Worm (Caenorhabditis elegans) whole organism, young adult: ENCODE measurements around the gene ZC132.9.

Source experiments
- B0035.1 ChIP-seq: sonication (generic microtip); optimal IDR thresholded peaks from 2 replicates; lab custom pipeline; 2016; ENCODE audit warnings: missing genetic modification characterization, mild to moderate bottlenecking, missing compliant biosample characterization, missing genotype, missing genetic modification reagents
- B0336.3 ChIP-seq: fragments of 200-800 bp; sonication (Bioruptor generic); IDR thresholded peaks from 2 replicates; pipeline ENCODE4 v1.3.6; 2022; ENCODE audit warnings: missing genetic modification characterization, missing compliant biosample characterization
- C06A6.2 ChIP-seq: fragments of 200-800 bp; sonication (Bioruptor generic); conservative IDR thresholded peaks from 2 replicates; pipeline ENCODE4 v1.3.6; 2022; ENCODE audit warnings: missing genetic modification characterization, missing compliant biosample characterization
- F39B2.1 ChIP-seq: fragments of 200-800 bp; sonication (Bioruptor generic); IDR thresholded peaks from 2 replicates; pipeline ENCODE4 v1.3.6; 2022; ENCODE audit warnings: missing genetic modification reagents, missing genetic modification characterization, missing compliant biosample characterization
- F49E8.2 ChIP-seq: sonication (generic microtip); optimal IDR thresholded peaks from 3 replicates; lab custom pipeline; 2017; ENCODE audit warnings: missing genetic modification characterization, mild to moderate bottlenecking, missing compliant biosample characterization, antibody characterized with exemption, moderate library complexity; ENCODE audit not compliant: insufficient read depth
- T07F8.4 ChIP-seq: sonication (generic microtip); optimal IDR thresholded peaks from 2 replicates; lab custom pipeline; 2016; ENCODE audit warnings: mild to moderate bottlenecking, missing genetic modification characterization, moderate library complexity, missing compliant biosample characterization
- T26A5.8 ChIP-seq: sonication (generic microtip); optimal IDR thresholded peaks from 2 replicates; lab custom pipeline; 2016; ENCODE audit warnings: missing genetic modification characterization, missing compliant biosample characterization
- Y95B8A.8 ChIP-seq: fragments of 200-800 bp; sonication (Bioruptor generic); IDR thresholded peaks from 2 replicates; pipeline ENCODE4 v1.3.6; 2022; ENCODE audit warnings: missing genetic modification reagents, missing genetic modification characterization, missing compliant biosample characterization
- ZK185.1 ChIP-seq: sonication (generic microtip); optimal IDR thresholded peaks from 2 replicates; lab custom pipeline; 2016; ENCODE audit warnings: mild to moderate bottlenecking, missing genetic modification characterization, missing compliant biosample characterization; ENCODE audit not compliant: poor library complexity, severe bottlenecking
- akir-1 ChIP-seq: fragments of 200-800 bp; sonication (Bioruptor generic); optimal IDR thresholded peaks from 2 replicates; lab custom pipeline; 2018; ENCODE audit warnings: mild to moderate bottlenecking, missing genetic modification characterization, moderate library complexity, missing compliant biosample characterization
- attf-5 ChIP-seq: fragments of 200-800 bp; sonication (Bioruptor generic); optimal IDR thresholded peaks from 2 replicates; lab custom pipeline; 2018; ENCODE audit warnings: mild to moderate bottlenecking, missing genetic modification characterization, missing compliant biosample characterization
- bed-1 ChIP-seq: fragments of 200-800 bp; sonication (Bioruptor generic); IDR thresholded peaks from 2 replicates; pipeline ENCODE4 v1.3.6; 2022; ENCODE audit warnings: missing genetic modification reagents, missing genetic modification characterization, missing compliant biosample characterization
- bed-2 ChIP-seq: fragments of 200-800 bp; sonication (Bioruptor generic); IDR thresholded peaks from 2 replicates; pipeline ENCODE4 v1.3.6; 2022; ENCODE audit warnings: missing genetic modification reagents, missing genetic modification characterization, missing compliant biosample characterization
- ccch-3 ChIP-seq: fragments of 200-800 bp; sonication (Bioruptor generic); optimal IDR thresholded peaks from 2 replicates; lab custom pipeline; 2018; ENCODE audit warnings: mild to moderate bottlenecking, missing genetic modification characterization, missing compliant biosample characterization
- cebp-2 ChIP-seq: fragments of 200-800 bp; sonication (Bioruptor generic); IDR thresholded peaks from 2 replicates; pipeline ENCODE4 v1.3.6; 2022; ENCODE audit warnings: missing genetic modification characterization, missing compliant biosample characterization
- ceh-40 ChIP-seq: fragments of 200-800 bp; sonication (Bioruptor generic); IDR thresholded peaks from 2 replicates; pipeline ENCODE4 v1.3.6; 2022; ENCODE audit warnings: missing genetic modification characterization, missing compliant biosample characterization
- ceh-91 ChIP-seq: fragments of 200-800 bp; sonication (Bioruptor generic); IDR thresholded peaks from 2 replicates; pipeline ENCODE4 v1.3.6; 2022; ENCODE audit warnings: missing genetic modification reagents, missing genetic modification characterization, missing compliant biosample characterization
- chd-7 ChIP-seq: sonication (generic microtip); optimal IDR thresholded peaks from 2 replicates; lab custom pipeline; 2016; ENCODE audit warnings: mild to moderate bottlenecking, missing genetic modification characterization, moderate library complexity, missing compliant biosample characterization
- dpl-1 ChIP-seq: fragments of 150-350 bp; optimal IDR thresholded peaks from 2 replicates; lab custom pipeline; 2014; ENCODE audit warnings: missing biosample characterization, missing genetic modification reagents, missing genetic modification characterization
- efl-1 ChIP-seq: fragments of 150-350 bp; optimal IDR thresholded peaks from 2 replicates; lab custom pipeline; 2014; ENCODE audit warnings: missing biosample characterization, missing genetic modification reagents, missing genetic modification characterization
- egl-44 ChIP-seq: fragments of 200-800 bp; sonication (Bioruptor generic); IDR thresholded peaks from 2 replicates; pipeline ENCODE4 v1.3.6; 2022; ENCODE audit warnings: missing genetic modification reagents, missing genetic modification characterization, missing compliant biosample characterization
- egrh-3 ChIP-seq: fragments of 200-800 bp; sonication (Bioruptor generic); IDR thresholded peaks from 2 replicates; pipeline ENCODE4 v1.3.6; 2022; ENCODE audit warnings: missing genetic modification reagents, missing genetic modification characterization, missing compliant biosample characterization
- hlh-12 ChIP-seq: sonication (generic microtip); optimal IDR thresholded peaks from 2 replicates; lab custom pipeline; 2016; ENCODE audit warnings: missing genetic modification characterization, missing compliant biosample characterization
- hlh-26 ChIP-seq: fragments of 200-800 bp; sonication (Bioruptor generic); conservative IDR thresholded peaks from 2 replicates; pipeline ENCODE4 v1.3.6; 2022; ENCODE audit warnings: missing genetic modification reagents, missing genetic modification characterization, missing compliant biosample characterization
- hsf-1 ChIP-seq: fragments of 200-800 bp; sonication (Bioruptor generic); IDR thresholded peaks from 2 replicates; pipeline ENCODE4 v1.3.6; 2022; ENCODE audit warnings: missing genetic modification reagents, missing genetic modification characterization, missing compliant biosample characterization
- lin-40 ChIP-seq: sonication (generic microtip); optimal IDR thresholded peaks from 2 replicates; lab custom pipeline; 2016; ENCODE audit warnings: missing genetic modification characterization, mild to moderate bottlenecking, missing compliant biosample characterization, missing genotype, missing genetic modification reagents
- lin-54 ChIP-seq: fragments of 200-800 bp; sonication (Bioruptor generic); optimal IDR thresholded peaks from 2 replicates; lab custom pipeline; 2018; ENCODE audit warnings: mild to moderate bottlenecking, missing genetic modification characterization, missing compliant biosample characterization
- mes-4 ChIP-seq: sonication (generic microtip); optimal IDR thresholded peaks from 2 replicates; lab custom pipeline; 2016; ENCODE audit warnings: missing genotype, missing genetic modification characterization, missing compliant biosample characterization
- nhr-27 ChIP-seq: fragments of 200-800 bp; sonication (Bioruptor generic); optimal IDR thresholded peaks from 2 replicates; lab custom pipeline; 2018; ENCODE audit warnings: mild to moderate bottlenecking, missing genetic modification characterization, moderate library complexity, missing compliant biosample characterization
- nhr-80 ChIP-seq: sonication (generic microtip); optimal IDR thresholded peaks from 2 replicates; lab custom pipeline; 2016; ENCODE audit warnings: missing genetic modification characterization, missing compliant biosample characterization
- pbrm-1 ChIP-seq: fragments of 200-800 bp; sonication (Bioruptor generic); IDR thresholded peaks from 2 replicates; pipeline ENCODE4 v1.3.6; 2022; ENCODE audit warnings: missing genetic modification reagents, missing genetic modification characterization, missing compliant biosample characterization
- repo-1 ChIP-seq: sonication (generic microtip); optimal IDR thresholded peaks from 2 replicates; lab custom pipeline; 2017; ENCODE audit warnings: mild to moderate bottlenecking, missing genetic modification characterization, missing compliant biosample characterization
- rpc-1 ChIP-seq, 2 experiments: fragments of 150-350 bp in 1 of 2; sonication (generic microtip) in 1 of 2; optimal IDR thresholded peaks; 2 replicates each; lab custom pipeline; 2014 to 2018; ENCODE audit warnings: missing biosample characterization in 1 of 2, missing genetic modification characterization in 1 of 2, missing genetic modification reagents in 1 of 2, missing genotype in 1 of 2
- sdz-38 ChIP-seq: sonication (generic microtip); optimal IDR thresholded peaks from 2 replicates; lab custom pipeline; 2016; ENCODE audit warnings: missing genotype, missing genetic modification characterization, missing compliant biosample characterization
- sea-2 ChIP-seq: fragments of 200-800 bp; sonication (Bioruptor generic); IDR thresholded peaks from 2 replicates; pipeline ENCODE4 v1.3.6; 2022; ENCODE audit warnings: missing genetic modification characterization, missing compliant biosample characterization
- snpc-1.1 ChIP-seq: sonication (generic microtip); optimal IDR thresholded peaks from 2 replicates; lab custom pipeline; 2017; ENCODE audit warnings: missing genetic modification characterization, mild to moderate bottlenecking, missing compliant biosample characterization, antibody characterized with exemption, moderate library complexity, missing genotype, missing genetic modification reagents; ENCODE audit not compliant: insufficient read depth
- snpc-1.3 ChIP-seq: sonication (generic microtip); optimal IDR thresholded peaks from 2 replicates; lab custom pipeline; 2017; ENCODE audit warnings: missing genetic modification characterization, mild to moderate bottlenecking, missing compliant biosample characterization, antibody characterized with exemption, moderate library complexity, missing genotype, missing genetic modification reagents; ENCODE audit not compliant: insufficient read depth
- snpc-4 ChIP-seq, 5 experiments: fragments of 150-350 bp in 1 of 5; sonication (generic microtip) in 4 of 5; optimal IDR thresholded peaks; 2 replicates each; lab custom pipeline; 2014 to 2018; ENCODE audit warnings: missing genetic modification characterization in 5 of 5, missing biosample characterization in 3 of 5, antibody characterized with exemption in 2 of 5, mild to moderate bottlenecking in 2 of 5, missing compliant biosample characterization in 2 of 5, missing genotype in 2 of 5, moderate library complexity in 2 of 5, missing genetic modification reagents in 1 of 5
- tbp1 ChIP-seq: fragments of 200-800 bp; sonication (Bioruptor generic); optimal IDR thresholded peaks from 2 replicates; lab custom pipeline; 2018; ENCODE audit warnings: mild to moderate bottlenecking, missing genetic modification characterization, missing compliant biosample characterization
- tbx-9 ChIP-seq: sonication (generic microtip); optimal IDR thresholded peaks from 2 replicates; lab custom pipeline; 2016; ENCODE audit warnings: borderline replicate concordance, missing genetic modification characterization, inconsistent platforms, missing compliant biosample characterization
- tlf-1 ChIP-seq: fragments of 200-800 bp; sonication (Bioruptor generic); optimal IDR thresholded peaks from 2 replicates; lab custom pipeline; 2018; ENCODE audit warnings: mild to moderate bottlenecking, missing genetic modification characterization, missing compliant biosample characterization
- unc-130 ChIP-seq: sonication (generic microtip); optimal IDR thresholded peaks from 2 replicates; lab custom pipeline; 2016; ENCODE audit warnings: missing genetic modification reagents, missing genetic modification characterization, missing compliant biosample characterization
- xnd-1 ChIP-seq: sonication (generic microtip); optimal IDR thresholded peaks from 2 replicates; lab custom pipeline; 2016; ENCODE audit warnings: missing genotype, missing genetic modification reagents, missing genetic modification characterization, missing compliant biosample characterization
- zim-3 ChIP-seq: sonication (generic microtip); optimal IDR thresholded peaks from 2 replicates; lab custom pipeline; 2017; ENCODE audit warnings: mild to moderate bottlenecking, missing genetic modification characterization, moderate library complexity, missing compliant biosample characterization
- ztf-18 ChIP-seq: sonication (generic microtip); optimal IDR thresholded peaks from 2 replicates; lab custom pipeline; 2016; ENCODE audit warnings: missing genotype, mild to moderate bottlenecking, missing genetic modification characterization, missing compliant biosample characterization
- ztf-25 ChIP-seq: fragments of 200-800 bp; sonication (Bioruptor generic); IDR thresholded peaks from 2 replicates; pipeline ENCODE4 v1.3.6; 2022; ENCODE audit warnings: missing genetic modification reagents, missing genetic modification characterization, missing compliant biosample characterization
- ztf-26 ChIP-seq: sonication (generic microtip); optimal IDR thresholded peaks from 2 replicates; lab custom pipeline; 2017; ENCODE audit warnings: missing genetic modification characterization, missing compliant biosample characterization
- ztf-28 ChIP-seq: fragments of 200-800 bp; sonication (Bioruptor generic); IDR thresholded peaks from 2 replicates; pipeline ENCODE4 v1.3.6; 2022; ENCODE audit warnings: missing genetic modification reagents, missing genetic modification characterization, missing compliant biosample characterization
- ztf-6 ChIP-seq: fragments of 200-800 bp; sonication (Bioruptor generic); IDR thresholded peaks from 2 replicates; pipeline ENCODE4 v1.3.6; 2022; ENCODE audit warnings: missing genetic modification reagents, missing genetic modification characterization, missing compliant biosample characterization

The ZC132.9 gene

ce11 chrV:4346799-4347198, 27.0 kb upstream of the ZC132.9 start, which contains the start of gene mcm-7 (continued):
- peak; percentile 30 for TF ChIP-seq snpc-1.1 (tag; lab: Kevin White, UChicago)
- TF ChIP-seq nhr-80 (tag; lab: Kevin White, UChicago), result no peak
- TF ChIP-seq ztf-28 (GFP tag; lab: Robert Waterston, UW), result no peak
- no peak for TF ChIP-seq ztf-26 (tag; lab: Kevin White, UChicago)
- no peak for TF ChIP-seq Y95B8A.8 (GFP tag; lab: Robert Waterston, UW)
- TF ChIP-seq ztf-25 (GFP tag; lab: Robert Waterston, UW), result no peak
- TF ChIP-seq mes-4 (tag; lab: Kevin White, UChicago), result no peak
- TF ChIP-seq sdz-38, result no peak
- no peak for TF ChIP-seq ZK185.1 (tag; lab: Kevin White, UChicago)
- TF ChIP-seq zim-3, result no peak
- peak; percentile 70 for TF ChIP-seq egrh-3 (GFP tag; lab: Robert Waterston, UW)
- TF ChIP-seq C06A6.2 (GFP tag; lab: Robert Waterston, UW), result no peak
- no peak for TF ChIP-seq T07F8.4 (tag; lab: Kevin White, UChicago)
- TF ChIP-seq bed-2 (GFP tag; lab: Robert Waterston, UW), result no peak
- peak; percentile 86 for TF ChIP-seq lin-54 (GFP tag; lab: Kevin White, UChicago)
- TF ChIP-seq F39B2.1 (GFP tag; lab: Robert Waterston, UW), result no peak
- peak; percentile 79 for TF ChIP-seq dpl-1 (GFP tag; lab: Kevin White, UChicago)
- TF ChIP-seq T26A5.8, result no peak
- TF ChIP-seq rpc-1 (optimal IDR thresholded peaks at IDR 0.05; lab: Kevin White, UChicago), result no peak
- no peak for TF ChIP-seq rpc-1 (tag; optimal IDR thresholded peaks at IDR 0.05; lab: Kevin White, UChicago)
- no peak for TF ChIP-seq chd-7 (tag; lab: Kevin White, UChicago)
- TF ChIP-seq snpc-1.3, result peak; percentile 27
- TF ChIP-seq sea-2 (GFP tag; lab: Robert Waterston, UW), result no peak
- TF ChIP-seq B0336.3 (GFP tag; lab: Robert Waterston, UW), result no peak
- no peak for TF ChIP-seq nhr-27
- TF ChIP-seq efl-1 (GFP tag; lab: Kevin White, UChicago), result peak; percentile 93
- TF ChIP-seq unc-130, result no peak
- 0 out of 2 replicates have a peak, but pooled peaks have one; percentile 47 for TF ChIP-seq pbrm-1 (GFP tag; lab: Robert Waterston, UW)
- TF ChIP-seq snpc-4 (GFP tag; optimal IDR thresholded peaks at IDR 0.05; lab: Kevin White, UChicago), result no peak
- peak in 2 of 4 experiments; percentile 49 to 59 for TF ChIP-seq snpc-4 (tag; optimal IDR thresholded peaks at IDR 0.05; lab: Kevin White, UChicago)
- peak; percentile 30 for TF ChIP-seq tbp1 (GFP tag; lab: Kevin White, UChicago)
- TF ChIP-seq B0035.1, result no peak
- TF ChIP-seq lin-40 (tag; lab: Kevin White, UChicago), result no peak
- no peak for TF ChIP-seq hlh-26 (GFP tag; lab: Robert Waterston, UW)
- no peak for TF ChIP-seq F49E8.2
- TF ChIP-seq ccch-3 (GFP tag; lab: Kevin White, UChicago), result no peak
- peak; percentile 74 for TF ChIP-seq ceh-91 (GFP tag; lab: Robert Waterston, UW)
- no peak for TF ChIP-seq ztf-6 (GFP tag; lab: Robert Waterston, UW)
- no peak for TF ChIP-seq akir-1
- TF ChIP-seq egl-44 (GFP tag; lab: Robert Waterston, UW), result no peak
- no peak for TF ChIP-seq tbx-9 (tag; lab: Kevin White, UChicago)
- peak; percentile 62 for TF ChIP-seq xnd-1 (tag; lab: Kevin White, UChicago)
- no peak for TF ChIP-seq cebp-2
- no peak for TF ChIP-seq hlh-12
- no peak for TF ChIP-seq repo-1 (tag; lab: Kevin White, UChicago)
- TF ChIP-seq tlf-1 (GFP tag; lab: Kevin White, UChicago), result no peak
- TF ChIP-seq ceh-40 (GFP tag; lab: Robert Waterston, UW), result no peak
- TF ChIP-seq attf-5 (GFP tag; lab: Kevin White, UChicago), result no peak
- TF ChIP-seq bed-1 (GFP tag; lab: Robert Waterston, UW), result no peak
- no peak for TF ChIP-seq ztf-18 (tag; lab: Kevin White, UChicago)
- no peak for TF ChIP-seq hsf-1
